Worm (Caenorhabditis elegans): ENCODE data around the gene sec-16A.2.

ce11 chrX:8261125-8261684, 25.8 kb upstream of the sec-16A.2 start, which contains the start of gene M60.7:
- no peak for TF ChIP-seq ama-1 (optimal IDR thresholded peaks at IDR 0.05)
- TF ChIP-seq elt-2 (tag; optimal IDR thresholded peaks at IDR 0.05) = no peak
- TF ChIP-seq lin-11 (tag; optimal IDR thresholded peaks at IDR 0.05) = no peak
- no peak for TF ChIP-seq ceh-24 (tag; optimal IDR thresholded peaks at IDR 0.05)

Measured in whole organism, late embryonic.